Worm (Caenorhabditis elegans): Measurements from ENCODE around the gene cox-18.

DNA sequence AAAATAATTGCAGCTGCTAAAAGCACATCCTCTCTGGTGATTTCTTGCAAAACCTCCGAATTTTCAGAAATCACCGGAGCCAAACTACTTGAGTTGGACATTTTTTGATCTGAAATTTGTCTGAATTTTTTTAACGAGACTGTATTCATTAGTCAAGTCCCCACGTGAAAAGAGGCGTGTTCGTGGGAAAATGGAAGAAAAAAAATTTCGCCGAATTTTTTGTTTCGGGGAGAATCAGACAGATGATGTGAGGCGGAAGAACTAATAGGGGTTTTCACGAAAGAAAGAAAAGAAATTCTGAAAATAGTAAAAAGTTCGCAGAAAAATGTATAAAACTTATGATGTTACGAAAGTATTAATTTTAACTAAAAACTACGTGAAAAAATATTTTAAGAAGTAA, 21.3 kb downstream of the cox-18 start, which contains the start of gene srx-13:
- no peak for TF ChIP-seq egl-27 (tag; optimal IDR thresholded peaks at IDR 0.05)
- TF ChIP-seq nhr-28 (tag; optimal IDR thresholded peaks at IDR 0.05), result no peak
- TF ChIP-seq vab-7 (GFP tag; IDR thresholded peaks at IDR 0.05), result no peak
- TF ChIP-seq madf-5 (GFP tag; IDR thresholded peaks at IDR 0.05), result no peak
- no peak for TF ChIP-seq skn-1 (tag; optimal IDR thresholded peaks at IDR 0.05)
- TF ChIP-seq lsy-2 (tag; optimal IDR thresholded peaks at IDR 0.05), result no peak
- TF ChIP-seq unc-62 (GFP tag; optimal IDR thresholded peaks at IDR 0.05 in 1 of 2), result no peak
- TF ChIP-seq unc-62 (tag; optimal IDR thresholded peaks at IDR 0.05), result no peak
